Worm (Caenorhabditis elegans): Measurements from ENCODE around the gene dop-1.

Gene dop-1

ce11 chrX:4462390-4462789 lies 43.7 kb upstream of the dop-1 start, which contains the start of gene atg-16.1 (continued):
- peak; percentile 7 for TF ChIP-seq pqm-1 (tag; optimal IDR thresholded peaks at IDR 0.05)
- no peak for TF ChIP-seq tbx-2 (tag; optimal IDR thresholded peaks at IDR 0.05)
- TF ChIP-seq nhr-11 (tag; optimal IDR thresholded peaks at IDR 0.05), result no peak
- no peak for TF ChIP-seq ZK546.5 (tag; optimal IDR thresholded peaks at IDR 0.05)
- peak; percentile 35 for TF ChIP-seq nhr-23 (tag; optimal IDR thresholded peaks at IDR 0.05)
- peak; percentile 52 for TF ChIP-seq nhr-25 (tag; optimal IDR thresholded peaks at IDR 0.05)
- no peak for TF ChIP-seq lsy-12 (tag; optimal IDR thresholded peaks at IDR 0.05)
- no peak for TF ChIP-seq jun-1 (tag; optimal IDR thresholded peaks at IDR 0.05)

ce11 chrX:4457853-4458322 lies 39.2 kb upstream of the dop-1 start, which contains the start of gene aps-2:
Gene aps-2, plus strand, starts transcription at chrX:4458272.
- TF ChIP-seq fkh-10 (GFP tag; optimal IDR thresholded peaks at IDR 0.05) (peak; percentile 25), skn-1 (tag; optimal IDR thresholded peaks at IDR 0.05) (peak; percentile 21), nhr-23 (tag; optimal IDR thresholded peaks at IDR 0.05) (peak; percentile 35), nhr-43 (tag; optimal IDR thresholded peaks at IDR 0.05; ENCODE audit: poor library complexity, severe bottlenecking) (peak; percentile 12), lin-39 (tag; optimal IDR thresholded peaks at IDR 0.05) (peak; percentile 78), nhr-25 (tag; optimal IDR thresholded peaks at IDR 0.05) (peak; percentile 64), hmg-11 (tag; optimal IDR thresholded peaks at IDR 0.05) (peak; percentile 83), lin-15B (tag; optimal IDR thresholded peaks at IDR 0.05) (peak; percentile 35), elt-2 (tag; optimal IDR thresholded peaks at IDR 0.05) (peak; percentile 38), ztf-4 (tag; optimal IDR thresholded peaks at IDR 0.05) (no peak), sea-2 (GFP tag; optimal IDR thresholded peaks at IDR 0.05) (peak; percentile 93), nhr-76 (tag; optimal IDR thresholded peaks at IDR 0.05) (no peak), egl-5 (tag; optimal IDR thresholded peaks at IDR 0.05) (peak; percentile 59), R02D3.7 (tag; optimal IDR thresholded peaks at IDR 0.05) (peak; percentile 90), snpc-4 (tag; optimal IDR thresholded peaks at IDR 0.05) (peak; percentile 61), ceh-28 (tag; optimal IDR thresholded peaks at IDR 0.05) (peak; percentile 61), daf-12 (tag; optimal IDR thresholded peaks at IDR 0.05) (no peak), nhr-77 (tag; optimal IDR thresholded peaks at IDR 0.05) (no peak), unc-62 (GFP tag; optimal IDR thresholded peaks at IDR 0.05) (no peak), nfya-1 (tag; optimal IDR thresholded peaks at IDR 0.05; ENCODE audit: insufficient read depth) (peak; percentile 82)

- TF ChIP-seq elt-2 (tag; optimal IDR thresholded peaks at IDR 0.05) (no peak), skn-1 (tag; optimal IDR thresholded peaks at IDR 0.05) (no peak), elt-1 (tag; optimal IDR thresholded peaks at IDR 0.05) (no peak), ceh-16 (tag; optimal IDR thresholded peaks at IDR 0.05) (no peak), ZK546.5 (tag; optimal IDR thresholded peaks at IDR 0.05) (no peak), nhr-43 (tag; optimal IDR thresholded peaks at IDR 0.05; ENCODE audit: poor library complexity, severe bottlenecking) (no peak), nhr-25 (tag; optimal IDR thresholded peaks at IDR 0.05) (no peak), ceh-28 (tag; optimal IDR thresholded peaks at IDR 0.05) (no peak), nhr-11 (tag; optimal IDR thresholded peaks at IDR 0.05) (no peak), sea-2 (GFP tag; optimal IDR thresholded peaks at IDR 0.05) (no peak), nhr-76 (tag; optimal IDR thresholded peaks at IDR 0.05) (no peak), lsy-12 (tag; optimal IDR thresholded peaks at IDR 0.05) (no peak), mml-1 (tag; optimal IDR thresholded peaks at IDR 0.05) (no peak), nhr-23 (tag; optimal IDR thresholded peaks at IDR 0.05) (no peak), egl-27 (tag; optimal IDR thresholded peaks at IDR 0.05) (no peak)
Measured at ce11 chrX:4453820-4454219, 35.2 kb upstream of the dop-1 start, which contains the start of gene F02E8.4. Gene F02E8.4, plus strand, starts transcription at chrX:4454120.

- TF ChIP-seq elt-3 (tag; optimal IDR thresholded peaks at IDR 0.05) (peak in 1 of 3 experiments; percentile 38), eor-1 (tag; optimal IDR thresholded peaks at IDR 0.05) (no peak)
Measured at ce11 chrX:4453101-4453500, 34.5 kb upstream of the dop-1 start.

ce11 chrX:4451936-4452335 lies 33.3 kb upstream of the dop-1 start:
- TF ChIP-seq nhr-67 (tag; optimal IDR thresholded peaks at IDR 0.05) (no peak), nhr-237 (tag; optimal IDR thresholded peaks at IDR 0.05) (no peak), nhr-43 (tag; optimal IDR thresholded peaks at IDR 0.05; ENCODE audit: poor library complexity, severe bottlenecking) (no peak), ama-1 (optimal IDR thresholded peaks at IDR 0.05) (no peak), lin-15B (tag; optimal IDR thresholded peaks at IDR 0.05) (no peak), skn-1 (tag; optimal IDR thresholded peaks at IDR 0.05) (no peak), elt-1 (tag; optimal IDR thresholded peaks at IDR 0.05) (no peak), ceh-82 (tag; optimal IDR thresholded peaks at IDR 0.05) (no peak), nhr-77 (tag; optimal IDR thresholded peaks at IDR 0.05) (no peak), tbx-2 (tag; optimal IDR thresholded peaks at IDR 0.05) (no peak), nhr-28 (tag; optimal IDR thresholded peaks at IDR 0.05) (no peak), hmg-11 (tag; optimal IDR thresholded peaks at IDR 0.05) (no peak), nfya-1 (tag; optimal IDR thresholded peaks at IDR 0.05; ENCODE audit: insufficient read depth) (no peak), lsy-12 (tag; optimal IDR thresholded peaks at IDR 0.05) (no peak), sea-2 (GFP tag; optimal IDR thresholded peaks at IDR 0.05) (no peak), nhr-23 (tag; optimal IDR thresholded peaks at IDR 0.05) (no peak), unc-62 (GFP tag; optimal IDR thresholded peaks at IDR 0.05) (no peak)

Data from whole organism, L3 larva.